Worm (Caenorhabditis elegans) whole organism, L1 larva: ENCODE results near the gene T21C9.11.

Experiments used
- rnt-1 ChIP-seq: sonication (generic microtip); optimal IDR thresholded peaks from 2 replicates; lab custom pipeline; 2016; ENCODE audit warnings: mild to moderate bottlenecking, missing genetic modification characterization, moderate library complexity, missing compliant biosample characterization
- ztf-11 ChIP-seq, 2 experiments: sonication (generic microtip); optimal IDR thresholded peaks; 2 replicates each; lab custom pipeline; 2016 to 2017; ENCODE audit warnings: missing genetic modification characterization in 2 of 2, missing biosample characterization in 1 of 2, missing compliant biosample characterization in 1 of 2

DNA sequence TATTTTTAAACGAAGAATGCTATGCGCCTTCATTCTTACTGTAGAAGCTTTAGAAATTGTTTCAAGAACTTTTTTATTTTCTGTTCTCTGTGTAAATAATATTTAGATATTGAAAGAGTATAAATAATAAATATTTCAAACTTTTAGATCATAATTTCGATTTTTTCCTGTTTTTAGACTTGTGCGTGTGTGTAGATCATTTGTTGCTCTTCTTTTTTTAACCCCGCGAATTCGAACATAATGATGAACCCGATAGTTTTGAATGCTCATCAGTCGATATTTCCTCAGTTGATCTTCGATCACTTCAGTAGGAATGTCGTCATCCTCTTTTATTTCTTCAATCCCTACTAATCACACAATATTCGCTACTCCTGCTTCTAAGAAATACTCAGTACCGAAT, 2.5 kb upstream of the T21C9.11 start, which contains the start of gene T21C9.13:
- TF ChIP-seq rnt-1 (no peak), ztf-11 (tag; optimal IDR thresholded peaks at IDR 0.05; lab: Kevin White, UChicago) (no peak)
